Worm (Caenorhabditis elegans) whole organism, early embryonic: ENCODE results near the gene F56D6.8.

Source experiments
- aly-1 ChIP-seq: sonication (generic microtip); optimal IDR thresholded peaks from 2 replicates; lab custom pipeline; 2016; ENCODE audit warnings: missing genetic modification characterization, missing compliant biosample characterization
- ama-1 ChIP-seq: fragments of 150-350 bp; optimal IDR thresholded peaks from 2 replicates; lab custom pipeline; 2014
- ets-7 ChIP-seq: sonication (generic microtip); optimal IDR thresholded peaks from 2 replicates; lab custom pipeline; 2016; ENCODE audit warnings: missing genotype, missing genetic modification characterization, missing compliant biosample characterization
- flt-1 ChIP-seq: fragments of 200-800 bp; sonication (Bioruptor generic); IDR thresholded peaks from 2 replicates; pipeline ENCODE4 v1.3.6; 2022; ENCODE audit warnings: missing genetic modification characterization, missing compliant biosample characterization
- hmbx-1 ChIP-seq: sonication (generic microtip); optimal IDR thresholded peaks from 2 replicates; lab custom pipeline; 2016; ENCODE audit warnings: mild to moderate bottlenecking, missing genetic modification characterization, missing compliant biosample characterization
- hnd-1 ChIP-seq: sonication (generic microtip); optimal IDR thresholded peaks from 2 replicates; lab custom pipeline; 2016; ENCODE audit warnings: missing genetic modification characterization, missing compliant biosample characterization
- pes-1 ChIP-seq: fragments of 200-800 bp; sonication (Bioruptor generic); IDR thresholded peaks from 2 replicates; pipeline ENCODE4 v1.3.6; 2022; ENCODE audit warnings: missing genetic modification reagents, missing genetic modification characterization, missing compliant biosample characterization
- sea-1 ChIP-seq: fragments of 200-800 bp; sonication (Bioruptor generic); conservative IDR thresholded peaks from 2 replicates; pipeline ENCODE4 v1.3.6; 2022; ENCODE audit warnings: missing genetic modification characterization, missing compliant biosample characterization
- tbx-37 ChIP-seq: fragments of 200-800 bp; sonication (Bioruptor generic); conservative IDR thresholded peaks from 2 replicates; pipeline ENCODE4 v1.3.6; 2022; ENCODE audit warnings: missing genetic modification reagents, missing genetic modification characterization, missing compliant biosample characterization
- tra-4 ChIP-seq: sonication (generic microtip); optimal IDR thresholded peaks from 2 replicates; lab custom pipeline; 2017; ENCODE audit warnings: missing genetic modification characterization, missing compliant biosample characterization

DNA sequence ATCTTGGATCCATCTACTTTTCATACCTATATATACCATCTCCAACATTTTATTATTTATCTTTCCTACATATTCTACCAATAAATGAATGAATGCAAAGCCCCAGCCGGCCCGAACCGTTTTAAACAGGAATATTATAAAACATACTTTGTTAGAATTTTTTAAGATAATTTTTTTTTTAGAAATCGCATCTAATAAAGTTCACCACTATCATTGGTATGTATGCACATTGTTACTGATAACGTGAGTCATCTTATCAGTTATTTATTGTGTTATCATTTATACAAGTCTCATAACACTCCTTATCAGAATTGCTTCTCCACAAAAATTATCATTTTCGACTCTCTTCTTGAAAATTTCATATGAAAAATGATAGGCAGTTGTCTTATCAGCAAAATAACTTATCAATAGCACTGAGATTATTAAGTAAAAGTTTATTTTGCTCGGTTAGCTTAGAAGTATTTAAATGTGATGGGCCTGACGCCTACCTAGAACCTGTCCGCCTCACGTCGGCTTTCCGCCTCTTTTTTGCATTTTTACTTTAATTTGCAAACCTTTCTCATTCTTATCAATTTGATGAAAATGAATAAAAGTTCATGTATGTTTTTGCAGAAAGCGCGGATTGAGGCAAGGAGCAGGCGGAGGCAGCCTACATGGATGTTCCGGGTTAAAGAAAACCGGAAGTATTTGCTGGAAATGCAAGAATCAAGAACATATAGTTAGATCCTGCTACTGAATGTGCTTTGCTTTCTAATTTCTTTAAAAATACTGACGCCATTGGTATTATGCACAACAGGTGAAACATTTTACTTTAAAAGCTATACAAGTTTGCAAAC is 5.7 kb upstream of the F56D6.8 start, which contains the start of gene srz-62:
- no peak for TF ChIP-seq ama-1 (lab: Kevin White, UChicago)
- TF ChIP-seq flt-1, result no peak
- TF ChIP-seq tra-4 (tag; lab: Kevin White, UChicago), result no peak
- no peak for TF ChIP-seq tbx-37 (GFP tag; lab: Robert Waterston, UW)
- TF ChIP-seq hnd-1 (tag; lab: Kevin White, UChicago), result no peak
- no peak for TF ChIP-seq ets-7
- TF ChIP-seq aly-1 (tag; lab: Kevin White, UChicago), result no peak
- no peak for TF ChIP-seq sea-1
- no peak for TF ChIP-seq pes-1
- TF ChIP-seq hmbx-1 (tag; lab: Kevin White, UChicago), result no peak
